Worm (Caenorhabditis elegans) whole organism, late embryonic: ENCODE results near the gene unc-68.

Experiments
- C08G9.2 ChIP-seq: sonication (generic microtip); optimal IDR thresholded peaks from 2 replicates; lab custom pipeline; 2016; ENCODE audit warnings: mild to moderate bottlenecking, missing genetic modification characterization, moderate library complexity, missing compliant biosample characterization
- C38D4.7 ChIP-seq: fragments of 200-800 bp; sonication (Bioruptor generic); optimal IDR thresholded peaks from 2 replicates; lab custom pipeline; 2018; ENCODE audit warnings: mild to moderate bottlenecking, missing genetic modification characterization, moderate library complexity, missing compliant biosample characterization
- F13H6.1 ChIP-seq: sonication (generic microtip); optimal IDR thresholded peaks from 2 replicates; lab custom pipeline; 2016; ENCODE audit warnings: missing genetic modification characterization, missing compliant biosample characterization
- K02D7.2 ChIP-seq: sonication (generic microtip); optimal IDR thresholded peaks from 2 replicates; lab custom pipeline; 2017; ENCODE audit warnings: mild to moderate bottlenecking, missing genetic modification characterization, missing compliant biosample characterization
- T23F11.4 ChIP-seq: fragments of 200-800 bp; sonication (Bioruptor generic); optimal IDR thresholded peaks from 2 replicates; lab custom pipeline; 2018; ENCODE audit warnings: mild to moderate bottlenecking, missing genetic modification characterization, missing compliant biosample characterization
- Y22D7AL.16 ChIP-seq: sonication (generic microtip); optimal IDR thresholded peaks from 2 replicates; lab custom pipeline; 2016; ENCODE audit warnings: missing genetic modification characterization, missing compliant biosample characterization
- ama-1 ChIP-seq: fragments of 150-350 bp; optimal IDR thresholded peaks from 2 replicates; lab custom pipeline; 2014
- ceh-14 ChIP-seq: sonication (generic microtip); optimal IDR thresholded peaks from 2 replicates; lab custom pipeline; 2016; ENCODE audit warnings: missing genotype, missing genetic modification characterization, missing compliant biosample characterization
- ceh-18 ChIP-seq: sonication (generic microtip); optimal IDR thresholded peaks from 2 replicates; lab custom pipeline; 2016; ENCODE audit warnings: missing genetic modification characterization, missing compliant biosample characterization
- ceh-19 ChIP-seq: fragments of 200-800 bp; sonication (Bioruptor generic); optimal IDR thresholded peaks from 2 replicates; lab custom pipeline; 2018; ENCODE audit warnings: mild to moderate bottlenecking, missing genetic modification characterization, missing compliant biosample characterization
- ceh-2 ChIP-seq: sonication (generic microtip); optimal IDR thresholded peaks from 2 replicates; lab custom pipeline; 2016; ENCODE audit warnings: missing genotype, missing genetic modification characterization, missing compliant biosample characterization
- ceh-22 ChIP-seq: sonication (generic microtip); optimal IDR thresholded peaks from 2 replicates; lab custom pipeline; 2017; ENCODE audit warnings: missing biosample characterization, missing genetic modification characterization
- ceh-31 ChIP-seq: sonication (generic microtip); optimal IDR thresholded peaks from 2 replicates; lab custom pipeline; 2016; ENCODE audit warnings: missing genetic modification characterization, missing compliant biosample characterization
- ceh-34 ChIP-seq: sonication (generic microtip); optimal IDR thresholded peaks from 2 replicates; lab custom pipeline; 2016; ENCODE audit warnings: mild to moderate bottlenecking, missing genetic modification characterization, missing compliant biosample characterization
- ceh-45 ChIP-seq: fragments of 200-800 bp; sonication (Bioruptor generic); IDR thresholded peaks from 2 replicates; pipeline ENCODE4 v1.3.6; 2022; ENCODE audit warnings: missing genetic modification reagents, missing genetic modification characterization, missing compliant biosample characterization
- ceh-6 ChIP-seq: fragments of 200-800 bp; sonication (Bioruptor generic); optimal IDR thresholded peaks from 2 replicates; lab custom pipeline; 2018; ENCODE audit warnings: mild to moderate bottlenecking, missing genetic modification characterization, missing compliant biosample characterization
- che-1 ChIP-seq: sonication (generic microtip); optimal IDR thresholded peaks from 2 replicates; lab custom pipeline; 2016; ENCODE audit warnings: mild to moderate bottlenecking, missing genetic modification characterization, missing compliant biosample characterization
- dmd-4 ChIP-seq: sonication (generic microtip); optimal IDR thresholded peaks from 2 replicates; lab custom pipeline; 2016; ENCODE audit warnings: borderline replicate concordance, missing genetic modification characterization, missing compliant biosample characterization
- elt-2 ChIP-seq: sonication (generic microtip); optimal IDR thresholded peaks from 2 replicates; lab custom pipeline; 2016; ENCODE audit warnings: missing genetic modification reagents, missing genetic modification characterization, missing compliant biosample characterization
- elt-4 ChIP-seq: sonication (generic microtip); optimal IDR thresholded peaks from 2 replicates; lab custom pipeline; 2016; ENCODE audit warnings: missing genetic modification characterization, missing compliant biosample characterization
- ets-4 ChIP-seq: sonication (generic microtip); optimal IDR thresholded peaks from 2 replicates; lab custom pipeline; 2016; ENCODE audit warnings: missing genetic modification characterization, missing compliant biosample characterization
- fax-1 ChIP-seq: sonication (generic microtip); optimal IDR thresholded peaks from 2 replicates; lab custom pipeline; 2016; ENCODE audit warnings: missing genotype, missing genetic modification characterization, missing compliant biosample characterization
- fkh-10 ChIP-seq: fragments of 150-350 bp; optimal IDR thresholded peaks from 2 replicates; lab custom pipeline; 2014; ENCODE audit warnings: missing biosample characterization, missing genetic modification reagents, missing genetic modification characterization
- fkh-6 ChIP-seq: sonication (generic microtip); optimal IDR thresholded peaks from 2 replicates; lab custom pipeline; 2016; ENCODE audit warnings: missing genetic modification characterization, missing compliant biosample characterization
- gmeb-2 ChIP-seq: sonication (generic microtip); optimal IDR thresholded peaks from 2 replicates; lab custom pipeline; 2016; ENCODE audit warnings: missing genetic modification characterization, inconsistent platforms, missing compliant biosample characterization
- hlh-15 ChIP-seq: sonication (generic microtip); optimal IDR thresholded peaks from 2 replicates; lab custom pipeline; 2016; ENCODE audit warnings: missing genetic modification characterization, missing compliant biosample characterization
- hlh-6 ChIP-seq: sonication (generic microtip); optimal IDR thresholded peaks from 2 replicates; lab custom pipeline; 2016; ENCODE audit warnings: missing genotype, missing genetic modification characterization, missing compliant biosample characterization
- hlh-8 ChIP-seq: sonication (generic microtip); optimal IDR thresholded peaks from 2 replicates; lab custom pipeline; 2016; ENCODE audit warnings: missing genotype, missing genetic modification characterization, missing compliant biosample characterization
- lin-11 ChIP-seq: fragments of 200-800 bp; sonication (Bioruptor generic); optimal IDR thresholded peaks from 2 replicates; lab custom pipeline; 2018; ENCODE audit warnings: mild to moderate bottlenecking, missing genetic modification characterization, missing compliant biosample characterization
- nfya-1 ChIP-seq: sonication (generic microtip); optimal IDR thresholded peaks from 2 replicates; lab custom pipeline; 2017; ENCODE audit warnings: missing genetic modification characterization, mild to moderate bottlenecking, missing compliant biosample characterization, antibody characterized with exemption, moderate library complexity
- nhr-11 ChIP-seq: fragments of 150-350 bp; optimal IDR thresholded peaks from 2 replicates; lab custom pipeline; 2014; ENCODE audit warnings: missing biosample characterization, missing genetic modification characterization
- odd-2 ChIP-seq: sonication (generic microtip); optimal IDR thresholded peaks from 2 replicates; lab custom pipeline; 2017; ENCODE audit warnings: antibody characterized with exemption, mild to moderate bottlenecking, missing genetic modification characterization, missing compliant biosample characterization
- pag-3 ChIP-seq: sonication (generic microtip); optimal IDR thresholded peaks from 2 replicates; lab custom pipeline; 2016; ENCODE audit warnings: missing compliant biosample characterization, missing genetic modification characterization, borderline replicate concordance
- pat-9 ChIP-seq: fragments of 200-800 bp; sonication (Bioruptor generic); optimal IDR thresholded peaks from 2 replicates; lab custom pipeline; 2018; ENCODE audit warnings: mild to moderate bottlenecking, missing genetic modification characterization, moderate library complexity, missing compliant biosample characterization
- pha-4 ChIP-seq: fragments of 150-350 bp; optimal IDR thresholded peaks from 2 replicates; lab custom pipeline; 2018; ENCODE audit warnings: missing biosample characterization, missing genetic modification reagents, missing genetic modification characterization
- pqm-1 ChIP-seq: sonication (generic microtip); optimal IDR thresholded peaks from 2 replicates; lab custom pipeline; 2016; ENCODE audit warnings: missing genetic modification characterization, missing compliant biosample characterization
- pros-1 ChIP-seq: fragments of 150-350 bp; optimal IDR thresholded peaks from 2 replicates; lab custom pipeline; 2014; ENCODE audit warnings: missing biosample characterization, missing genetic modification reagents, missing genetic modification characterization
- ref-2 ChIP-seq: sonication (generic microtip); optimal IDR thresholded peaks from 2 replicates; lab custom pipeline; 2016; ENCODE audit warnings: missing genetic modification characterization, missing compliant biosample characterization
- rnt-1 ChIP-seq: sonication (generic microtip); optimal IDR thresholded peaks from 2 replicates; lab custom pipeline; 2016; ENCODE audit warnings: missing genetic modification characterization, missing compliant biosample characterization
- sdc-2 ChIP-seq: sonication (generic microtip); optimal IDR thresholded peaks from 2 replicates; lab custom pipeline; 2016; ENCODE audit warnings: missing genotype, missing genetic modification characterization, missing compliant biosample characterization
- sox-2 ChIP-seq: fragments of 200-800 bp; sonication (Bioruptor generic); IDR thresholded peaks from 2 replicates; pipeline ENCODE4 v1.3.6; 2022; ENCODE audit warnings: missing genetic modification reagents, missing genetic modification characterization, missing compliant biosample characterization
- sox-4 ChIP-seq: sonication (generic microtip); optimal IDR thresholded peaks from 2 replicates; lab custom pipeline; 2017; ENCODE audit warnings: mild to moderate bottlenecking, missing genetic modification characterization, inconsistent platforms, missing compliant biosample characterization
- tbx-2 ChIP-seq: sonication (generic microtip); optimal IDR thresholded peaks from 2 replicates; lab custom pipeline; 2016; ENCODE audit warnings: missing genetic modification characterization, missing compliant biosample characterization
- tbx-7 ChIP-seq: sonication (generic microtip); optimal IDR thresholded peaks from 2 replicates; lab custom pipeline; 2016; ENCODE audit warnings: missing genotype, missing genetic modification characterization, missing compliant biosample characterization
- ttx-3 ChIP-seq: sonication (generic microtip); optimal IDR thresholded peaks from 2 replicates; lab custom pipeline; 2016; ENCODE audit warnings: missing genetic modification reagents, missing genetic modification characterization, missing compliant biosample characterization
- unc-3 ChIP-seq, 2 experiments: fragments of 200-800 bp in 1 of 2; sonication (Bioruptor generic) in 1 of 2; sonication (generic microtip) in 1 of 2; conservative IDR thresholded peaks in 1 of 2; optimal IDR thresholded peaks in 1 of 2; 2 replicates each; pipeline versions ENCODE4 v1.3.6 to Lab custom; 2016 to 2022; ENCODE audit warnings: missing compliant biosample characterization in 2 of 2, missing genetic modification characterization in 2 of 2, missing genetic modification reagents in 1 of 2
- unc-42 ChIP-seq: sonication (generic microtip); optimal IDR thresholded peaks from 2 replicates; lab custom pipeline; 2016; ENCODE audit warnings: missing genotype, missing genetic modification characterization, missing compliant biosample characterization
- zip-5 ChIP-seq: sonication (generic microtip); optimal IDR thresholded peaks from 2 replicates; lab custom pipeline; 2016; ENCODE audit warnings: missing genetic modification characterization, missing compliant biosample characterization

unc-68 gene

ce11 chrV:6880623-6881022, 48.2 kb downstream of the unc-68 start (continued):
- TF ChIP-seq T23F11.4 (peak; percentile 50), sox-2 (GFP tag; lab: Robert Waterston, UW) (0 out of 2 replicates have a peak, but pooled peaks have one; percentile 4), nfya-1 (tag; lab: Kevin White, UChicago) (peak; percentile 38), che-1 (tag; lab: Kevin White, UChicago) (peak; percentile 5), ceh-6 (GFP tag; lab: Kevin White, UChicago) (peak; percentile 36), ttx-3 (tag; lab: Kevin White, UChicago) (no peak), ceh-34 (peak; percentile 43), ama-1 (lab: Kevin White, UChicago) (no peak), ceh-19 (GFP tag; lab: Kevin White, UChicago) (peak; percentile 48), sdc-2 (tag; lab: Kevin White, UChicago) (peak; percentile 10), ceh-14 (tag; lab: Kevin White, UChicago) (peak; percentile 57), lin-11 (tag; lab: Kevin White, UChicago) (no peak), hlh-8 (tag; lab: Kevin White, UChicago) (peak; percentile 24), pqm-1 (tag; lab: Kevin White, UChicago) (no peak), K02D7.2 (tag; lab: Kevin White, UChicago) (no peak), ceh-22 (tag; lab: Kevin White, UChicago) (no peak), unc-3 (GFP tag; conservative IDR thresholded peaks at IDR 0.05; lab: Robert Waterston, UW) (no peak), unc-3 (tag; optimal IDR thresholded peaks at IDR 0.05; lab: Kevin White, UChicago) (no peak), tbx-2 (tag; lab: Kevin White, UChicago) (peak; percentile 47), C38D4.7 (GFP tag; lab: Kevin White, UChicago) (peak; percentile 27), nhr-11 (tag; lab: Kevin White, UChicago) (no peak), C08G9.2 (peak; percentile 51)

- peak; percentile 89 for TF ChIP-seq ceh-18 (tag; lab: Kevin White, UChicago)
- TF ChIP-seq lin-11 (tag; lab: Kevin White, UChicago), result no peak
- TF ChIP-seq ets-4 (tag; lab: Kevin White, UChicago), result peak; percentile 3
- TF ChIP-seq nfya-1 (tag; lab: Kevin White, UChicago), result peak; percentile 89
- TF ChIP-seq nhr-11 (tag; lab: Kevin White, UChicago), result no peak
- TF ChIP-seq sox-4 (tag; lab: Kevin White, UChicago), result peak; percentile 8
- TF ChIP-seq elt-4 (tag; lab: Kevin White, UChicago), result no peak
- TF ChIP-seq unc-42 (tag; lab: Kevin White, UChicago), result peak; percentile 86
- TF ChIP-seq ceh-45, result no peak
- peak; percentile 98 for TF ChIP-seq pros-1 (tag; lab: Kevin White, UChicago)
- peak; percentile 89 for TF ChIP-seq rnt-1 (tag; lab: Kevin White, UChicago)
- TF ChIP-seq ceh-2 (tag; lab: Kevin White, UChicago), result peak; percentile 64
- TF ChIP-seq che-1 (tag; lab: Kevin White, UChicago), result no peak
- TF ChIP-seq dmd-4 (tag; lab: Kevin White, UChicago), result peak; percentile 60
- TF ChIP-seq fkh-10 (GFP tag; lab: Kevin White, UChicago), result no peak
- TF ChIP-seq ceh-31 (tag; lab: Kevin White, UChicago), result peak; percentile 93
- peak; percentile 80 for TF ChIP-seq ceh-14 (tag; lab: Kevin White, UChicago)
- peak; percentile 40 for TF ChIP-seq fax-1
- peak; percentile 92 for TF ChIP-seq ceh-34
- no peak for TF ChIP-seq Y22D7AL.16
- TF ChIP-seq hlh-8 (tag; lab: Kevin White, UChicago), result peak; percentile 59
- peak; percentile 90 for TF ChIP-seq tbx-2 (tag; lab: Kevin White, UChicago)
- peak; percentile 71 for TF ChIP-seq F13H6.1
- no peak for TF ChIP-seq pag-3 (tag; lab: Kevin White, UChicago)
- no peak for TF ChIP-seq pha-4 (tag; lab: Kevin White, UChicago)
- peak; percentile 85 for TF ChIP-seq ref-2 (tag; lab: Kevin White, UChicago)
- peak; percentile 13 for TF ChIP-seq gmeb-2 (tag; lab: Kevin White, UChicago)
- no peak for TF ChIP-seq sox-2 (GFP tag; lab: Robert Waterston, UW)
- peak; percentile 62 for TF ChIP-seq ceh-19 (GFP tag; lab: Kevin White, UChicago)
- no peak for TF ChIP-seq elt-2 (tag; lab: Kevin White, UChicago)
- peak; percentile 26 for TF ChIP-seq ceh-6 (GFP tag; lab: Kevin White, UChicago)
- peak; percentile 5 for TF ChIP-seq zip-5 (tag; lab: Kevin White, UChicago)
- no peak for TF ChIP-seq K02D7.2 (tag; lab: Kevin White, UChicago)
- TF ChIP-seq odd-2 (tag; lab: Kevin White, UChicago), result no peak
- TF ChIP-seq fkh-6 (tag; lab: Kevin White, UChicago), result no peak
- peak; percentile 19 for TF ChIP-seq pat-9 (tag; lab: Kevin White, UChicago)
- TF ChIP-seq tbx-7, result no peak
- no peak for TF ChIP-seq ceh-22 (tag; lab: Kevin White, UChicago)
- no peak for TF ChIP-seq hlh-15 (tag; lab: Kevin White, UChicago)
- TF ChIP-seq hlh-6 (tag; lab: Kevin White, UChicago), result peak; percentile 86
- peak; percentile 54 for TF ChIP-seq C08G9.2
Observed at ce11 chrV:6879490-6879889, 49.3 kb downstream of the unc-68 start.
